Fruit fly (Drosophila melanogaster) whole organism, adult: Measurements from ENCODE around the gene CG14005.

ENCODE experiments used
- CG5204 ChIP-seq: fragments of 200-800 bp; sonication (Bioruptor generic); optimal IDR thresholded peaks from 2 replicates; lab custom pipeline; 2016; ENCODE audit warnings: missing biosample characterization, missing genetic modification characterization
- Clk ChIP-seq: fragments of 200-800 bp; sonication (Bioruptor generic); optimal IDR thresholded peaks from 2 replicates; lab custom pipeline; 2017; ENCODE audit warnings: missing biosample characterization, missing genetic modification characterization
- Crg-1 ChIP-seq: fragments of 200-800 bp; sonication (Bioruptor generic); optimal IDR thresholded peaks from 2 replicates; lab custom pipeline; 2016; ENCODE audit warnings: missing biosample characterization, missing genetic modification characterization
- Hr96 ChIP-seq: fragments of 200-800 bp; sonication (Bioruptor generic); optimal IDR thresholded peaks from 2 replicates; lab custom pipeline; 2016; ENCODE audit warnings: missing biosample characterization, missing genetic modification characterization
- Mnt ChIP-seq: fragments of 200-800 bp; sonication (Bioruptor generic); optimal IDR thresholded peaks from 2 replicates; lab custom pipeline; 2016; ENCODE audit warnings: missing biosample characterization, mild to moderate bottlenecking, missing genetic modification characterization
- bab1 ChIP-seq: fragments of 200-800 bp; sonication (Bioruptor generic); optimal IDR thresholded peaks from 3 replicates; lab custom pipeline; 2019; ENCODE audit warnings: missing biosample characterization, mild to moderate bottlenecking, missing genetic modification characterization, moderate library complexity
- kay ChIP-seq: fragments of 200-800 bp; sonication (Bioruptor generic); peaks from one replicate; lab custom pipeline; 2016; ENCODE audit warnings: missing biosample characterization, missing genetic modification characterization, borderline replicate concordance
- ovo ChIP-seq: fragments of 200-800 bp; sonication (Bioruptor generic); optimal IDR thresholded peaks from 2 replicates; lab custom pipeline; 2016; ENCODE audit warnings: missing biosample characterization, missing genetic modification characterization
- tj ChIP-seq: fragments of 200-800 bp; sonication (Bioruptor generic); optimal IDR thresholded peaks from 3 replicates; lab custom pipeline; 2017; ENCODE audit warnings: missing biosample characterization, mild to moderate bottlenecking, missing genetic modification characterization, moderate library complexity
- toe ChIP-seq: fragments of 200-800 bp; sonication (Bioruptor generic); optimal IDR thresholded peaks from 2 replicates; lab custom pipeline; 2016; ENCODE audit warnings: missing biosample characterization, missing genetic modification characterization

- TF ChIP-seq kay (GFP tag; lab: Kevin White, UChicago) (no peak), CG5204 (no peak), tj (GFP tag; lab: Kevin White, UChicago) (no peak), ovo (GFP tag; lab: Kevin White, UChicago) (no peak), Hr96 (GFP tag; lab: Kevin White, UChicago) (no peak), bab1 (GFP tag; lab: Kevin White, UChicago) (no peak), Clk (GFP tag; lab: Kevin White, UChicago) (no peak), Crg-1 (GFP tag; lab: Kevin White, UChicago) (no peak), Mnt (GFP tag; lab: Kevin White, UChicago) (no peak), toe (GFP tag; lab: Kevin White, UChicago) (no peak)
Measured at dm6 chr2L:5780703-5781102, 21.1 kb downstream of the CG14005 start.
